Fruit fly (Drosophila melanogaster) S2 (cell line): ENCODE measurements around the gene CG33288.

ENCODE experiments used
- CG8478 ChIP-seq: fragments of >200 bp; optimal IDR thresholded peaks from 2 replicates; lab custom pipeline; 2018
- CTCF ChIP-seq, 2 experiments: fragments of >200 bp; optimal IDR thresholded peaks; 2 replicates each; lab custom pipeline; 2018

- TF ChIP-seq CG8478 (no peak), CTCF (optimal IDR thresholded peaks at IDR 0.05; lab: Kevin White, UChicago) (no peak)
Measured at dm6 chr3L:21453623-21454022, 26.0 kb downstream of the CG33288 start.
